Worm (Caenorhabditis elegans) whole organism, L1 larva: ENCODE data around the gene srlf-17.

ENCODE experiments used
- C16A3.4 ChIP-seq: fragments of 150-350 bp; optimal IDR thresholded peaks from 2 replicates; lab custom pipeline; 2014; ENCODE audit warnings: missing biosample characterization, missing genetic modification characterization
- C34B4.2 ChIP-seq: sonication (generic microtip); optimal IDR thresholded peaks from 2 replicates; lab custom pipeline; 2017; ENCODE audit warnings: mild to moderate bottlenecking, missing genetic modification characterization, missing compliant biosample characterization
- F16B12.6 ChIP-seq: fragments of 150-350 bp; optimal IDR thresholded peaks from 2 replicates; lab custom pipeline; 2014; ENCODE audit warnings: missing biosample characterization, missing genetic modification characterization
- alr-1 ChIP-seq: fragments of 200-800 bp; sonication (Bioruptor generic); optimal IDR thresholded peaks from 2 replicates; lab custom pipeline; 2018; ENCODE audit warnings: borderline replicate concordance, mild to moderate bottlenecking, missing genetic modification characterization, missing compliant biosample characterization
- blmp-1 ChIP-seq: fragments of 150-350 bp; optimal IDR thresholded peaks from 2 replicates; lab custom pipeline; 2014; ENCODE audit warnings: missing biosample characterization, missing genetic modification characterization
- ceh-63 ChIP-seq: fragments of 200-800 bp; sonication (Bioruptor generic); optimal IDR thresholded peaks from 2 replicates; lab custom pipeline; 2018; ENCODE audit warnings: mild to moderate bottlenecking, missing genetic modification characterization, missing compliant biosample characterization
- ceh-8 ChIP-seq: fragments of 200-800 bp; sonication (Bioruptor generic); optimal IDR thresholded peaks from 2 replicates; lab custom pipeline; 2018; ENCODE audit warnings: mild to moderate bottlenecking, missing genetic modification characterization, moderate library complexity, missing compliant biosample characterization
- ceh-82 ChIP-seq, 3 experiments: fragments of 150-350 bp in 1 of 3; sonication (generic microtip) in 2 of 3; optimal IDR thresholded peaks; 2 replicates each; lab custom pipeline; 2014 to 2017; ENCODE audit warnings: missing biosample characterization in 3 of 3, missing genetic modification characterization in 3 of 3
- ceh-88 ChIP-seq: fragments of 200-800 bp; sonication (Bioruptor generic); IDR thresholded peaks from 2 replicates; pipeline ENCODE4 v1.3.6; 2022; ENCODE audit warnings: missing genetic modification characterization, missing compliant biosample characterization
- ceh-90 ChIP-seq: sonication (generic microtip); optimal IDR thresholded peaks from 2 replicates; lab custom pipeline; 2016; ENCODE audit warnings: missing genetic modification characterization, missing compliant biosample characterization
- ces-1 ChIP-seq: fragments of 150-350 bp; optimal IDR thresholded peaks from 2 replicates; lab custom pipeline; 2014; ENCODE audit warnings: missing biosample characterization, missing genetic modification reagents, missing genetic modification characterization
- dpl-1 ChIP-seq, 3 experiments: fragments of 150-350 bp in 2 of 3; sonication (generic microtip) in 1 of 3; optimal IDR thresholded peaks; 2 replicates each; lab custom pipeline; 2014 to 2017; ENCODE audit warnings: missing biosample characterization in 3 of 3, missing genetic modification characterization in 3 of 3, missing genetic modification reagents in 3 of 3
- egl-27 ChIP-seq, 2 experiments: fragments of 150-350 bp in 1 of 2; sonication (generic microtip); optimal IDR thresholded peaks; 3 replicates each; lab custom pipeline; 2017 to 2018; ENCODE audit warnings: missing biosample characterization in 2 of 2, missing genetic modification characterization in 2 of 2, missing genetic modification reagents in 2 of 2
- elt-2 ChIP-seq: sonication (generic microtip); optimal IDR thresholded peaks from 2 replicates; lab custom pipeline; 2016; ENCODE audit warnings: missing genetic modification characterization, mild to moderate bottlenecking, inconsistent platforms, missing compliant biosample characterization, missing genetic modification reagents
- elt-3 ChIP-seq, 6 experiments: fragments of 150-350 bp in 1 of 6; sonication (generic microtip); optimal IDR thresholded peaks; 2 replicates each; lab custom pipeline; 2017 to 2018; ENCODE audit warnings: missing biosample characterization in 6 of 6, missing genetic modification characterization in 6 of 6, inconsistent platforms in 1 of 6
- ets-5 ChIP-seq: fragments of 200-800 bp; sonication (Bioruptor generic); IDR thresholded peaks from 2 replicates; pipeline ENCODE4 v1.3.6; 2022; ENCODE audit warnings: missing genetic modification characterization, missing compliant biosample characterization
- fkh-4 ChIP-seq: sonication (generic microtip); optimal IDR thresholded peaks from 2 replicates; lab custom pipeline; 2016; ENCODE audit warnings: missing compliant biosample characterization, missing genetic modification characterization, borderline replicate concordance
- hlh-17 ChIP-seq: fragments of 200-800 bp; sonication (Bioruptor generic); optimal IDR thresholded peaks from 2 replicates; lab custom pipeline; 2018; ENCODE audit warnings: missing genetic modification characterization, mild to moderate bottlenecking, missing compliant biosample characterization, moderate library complexity, borderline replicate concordance
- hlh-4 ChIP-seq: sonication (generic microtip); optimal IDR thresholded peaks from 2 replicates; lab custom pipeline; 2016; ENCODE audit warnings: mild to moderate bottlenecking, missing genetic modification characterization, missing compliant biosample characterization
- hpl-2 ChIP-seq: fragments of 150-350 bp; optimal IDR thresholded peaks from 2 replicates; lab custom pipeline; 2014; ENCODE audit warnings: missing biosample characterization, missing genetic modification reagents, missing genetic modification characterization
- isw-1 ChIP-seq: fragments of 200-800 bp; sonication (Bioruptor generic); IDR thresholded peaks from 2 replicates; pipeline ENCODE4 v1.3.6; 2022; ENCODE audit warnings: missing genetic modification characterization, missing compliant biosample characterization
- lin-13 ChIP-seq: fragments of 150-350 bp; optimal IDR thresholded peaks from 2 replicates; lab custom pipeline; 2014; ENCODE audit warnings: missing biosample characterization, missing genetic modification reagents, missing genetic modification characterization
- lin-14 ChIP-seq: fragments of 200-800 bp; sonication (Bioruptor generic); optimal IDR thresholded peaks from 2 replicates; lab custom pipeline; 2018; ENCODE audit warnings: mild to moderate bottlenecking, missing genetic modification characterization, moderate library complexity, missing compliant biosample characterization
- lsy-2 ChIP-seq, 2 experiments: fragments of 150-350 bp; optimal IDR thresholded peaks; 2 replicates each; lab custom pipeline; 2014; ENCODE audit warnings: missing biosample characterization in 2 of 2, missing genetic modification characterization in 2 of 2
- mdl-1 ChIP-seq, 2 experiments: fragments of 150-350 bp; optimal IDR thresholded peaks; 2 replicates each; lab custom pipeline; 2014 to 2017; ENCODE audit warnings: missing biosample characterization in 2 of 2, missing genetic modification characterization in 2 of 2, inconsistent platforms in 1 of 2
- mef-2 ChIP-seq: fragments of 150-350 bp; optimal IDR thresholded peaks from 2 replicates; lab custom pipeline; 2014; ENCODE audit warnings: missing biosample characterization, missing genetic modification characterization
- mep-1 ChIP-seq: fragments of 150-350 bp; optimal IDR thresholded peaks from 2 replicates; lab custom pipeline; 2014; ENCODE audit warnings: missing biosample characterization, missing genetic modification characterization
- nhr-12 ChIP-seq: sonication (generic microtip); optimal IDR thresholded peaks from 2 replicates; lab custom pipeline; 2017; ENCODE audit warnings: missing biosample characterization, missing genetic modification characterization
- nhr-237 ChIP-seq: fragments of 150-350 bp; optimal IDR thresholded peaks from 2 replicates; lab custom pipeline; 2014; ENCODE audit warnings: missing biosample characterization, missing genetic modification characterization
- nhr-28 ChIP-seq: fragments of 150-350 bp; optimal IDR thresholded peaks from 2 replicates; lab custom pipeline; 2014; ENCODE audit warnings: missing biosample characterization, missing genetic modification characterization
- nhr-47 ChIP-seq: sonication (generic microtip); optimal IDR thresholded peaks from 2 replicates; lab custom pipeline; 2016; ENCODE audit warnings: mild to moderate bottlenecking, missing genetic modification characterization, moderate library complexity, missing compliant biosample characterization
- nhr-71 ChIP-seq: sonication (generic microtip); optimal IDR thresholded peaks from 2 replicates; lab custom pipeline; 2016; ENCODE audit warnings: mild to moderate bottlenecking, missing genetic modification characterization, moderate library complexity, missing compliant biosample characterization
- nhr-76 ChIP-seq: sonication (generic microtip); optimal IDR thresholded peaks from 2 replicates; lab custom pipeline; 2017; ENCODE audit warnings: missing biosample characterization, missing genetic modification characterization
- nhr-85 ChIP-seq: sonication (generic microtip); peaks from one replicate; lab custom pipeline; 2016; ENCODE audit warnings: missing genetic modification characterization, inconsistent platforms, missing compliant biosample characterization
- nhr-90 ChIP-seq: sonication (generic microtip); optimal IDR thresholded peaks from 2 replicates; lab custom pipeline; 2016; ENCODE audit warnings: mild to moderate bottlenecking, missing genetic modification characterization, missing compliant biosample characterization; ENCODE audit not compliant: poor library complexity
- pag-3 ChIP-seq: sonication (generic microtip); optimal IDR thresholded peaks from 2 replicates; lab custom pipeline; 2017; ENCODE audit warnings: missing genetic modification characterization, mild to moderate bottlenecking, missing compliant biosample characterization, antibody characterized with exemption, borderline replicate concordance; ENCODE audit not compliant: insufficient read depth
- skn-1 ChIP-seq: fragments of 150-350 bp; optimal IDR thresholded peaks from 2 replicates; lab custom pipeline; 2014; ENCODE audit warnings: missing biosample characterization, missing genetic modification characterization
- snu-23 ChIP-seq: sonication (generic microtip); optimal IDR thresholded peaks from 2 replicates; lab custom pipeline; 2016; ENCODE audit warnings: missing genetic modification characterization, missing compliant biosample characterization
- sox-4 ChIP-seq: sonication (generic microtip); optimal IDR thresholded peaks from 2 replicates; lab custom pipeline; 2016; ENCODE audit warnings: missing genetic modification characterization, missing compliant biosample characterization
- sptf-1 ChIP-seq: fragments of 150-350 bp; optimal IDR thresholded peaks from 2 replicates; lab custom pipeline; 2014; ENCODE audit warnings: missing biosample characterization, missing genetic modification characterization
- tbx-2 ChIP-seq: sonication (generic microtip); optimal IDR thresholded peaks from 2 replicates; lab custom pipeline; 2016; ENCODE audit warnings: missing genetic modification characterization, missing compliant biosample characterization
- unc-98 ChIP-seq: fragments of 200-800 bp; sonication (Bioruptor generic); IDR thresholded peaks from 2 replicates; pipeline ENCODE4 v1.3.6; 2022; ENCODE audit warnings: missing genetic modification characterization, missing compliant biosample characterization
- zip-4 ChIP-seq: fragments of 200-800 bp; sonication (Bioruptor generic); optimal IDR thresholded peaks from 2 replicates; lab custom pipeline; 2018; ENCODE audit warnings: mild to moderate bottlenecking, missing genetic modification characterization, moderate library complexity, missing compliant biosample characterization
- ztf-4 ChIP-seq: fragments of 150-350 bp; optimal IDR thresholded peaks from 2 replicates; lab custom pipeline; 2014; ENCODE audit warnings: missing biosample characterization, missing genetic modification characterization

The srlf-17 gene

DNA sequence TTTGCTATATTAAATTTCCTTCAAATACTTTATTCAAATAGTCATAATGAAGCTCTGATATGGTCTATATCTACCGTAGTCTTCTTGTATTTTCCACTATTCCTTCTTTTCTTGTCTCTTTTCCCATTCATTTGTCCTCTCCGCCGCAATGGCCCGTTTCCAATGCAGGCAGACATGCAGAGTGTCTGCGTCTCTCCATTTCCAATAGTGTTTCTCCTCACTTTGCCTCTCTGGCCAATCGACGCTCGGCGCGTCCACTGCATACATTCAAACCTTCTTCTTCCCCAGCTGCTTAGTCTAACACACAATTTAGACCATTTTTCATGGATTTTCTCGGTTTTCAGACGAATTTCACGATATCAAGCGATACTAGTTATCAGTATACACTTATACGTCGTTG lies 22.7 kb upstream of the srlf-17 start (continued):
- TF ChIP-seq hlh-4 (tag; lab: Kevin White, UChicago) = no peak
- TF ChIP-seq zip-4 (GFP tag; lab: Kevin White, UChicago) = no peak
- TF ChIP-seq egl-27 (tag; optimal IDR thresholded peaks at IDR 0.05; lab: Kevin White, UChicago) = no peak
- TF ChIP-seq ets-5 (GFP tag; lab: Robert Waterston, UW) = no peak
- no peak for TF ChIP-seq sptf-1 (tag; lab: Kevin White, UChicago)
- TF ChIP-seq unc-98 = no peak
- no peak for TF ChIP-seq nhr-90 (tag; lab: Kevin White, UChicago)
- peak; percentile 62 for TF ChIP-seq snu-23 (GFP tag; lab: Kevin White, UChicago)
- TF ChIP-seq mdl-1 (tag; optimal IDR thresholded peaks at IDR 0.05; lab: Kevin White, UChicago) = peak in 1 of 2 experiments; percentile 5
- no peak for TF ChIP-seq alr-1 (tag; lab: Kevin White, UChicago)
- TF ChIP-seq hpl-2 (GFP tag; lab: Kevin White, UChicago) = no peak
- TF ChIP-seq nhr-237 (tag; lab: Kevin White, UChicago) = no peak
- TF ChIP-seq pag-3 (tag; lab: Kevin White, UChicago) = no peak
- TF ChIP-seq lin-14 (GFP tag; lab: Kevin White, UChicago) = peak; percentile 52
- no peak for TF ChIP-seq ceh-63 (GFP tag; lab: Kevin White, UChicago)
- TF ChIP-seq lin-13 (GFP tag; lab: Kevin White, UChicago) = no peak
- TF ChIP-seq nhr-12 (tag; lab: Kevin White, UChicago) = no peak
- no peak for TF ChIP-seq ceh-90 (tag; lab: Kevin White, UChicago)
- no peak for TF ChIP-seq nhr-28 (tag; lab: Kevin White, UChicago)
- no peak for TF ChIP-seq mef-2 (tag; lab: Kevin White, UChicago)
- TF ChIP-seq tbx-2 = peak; percentile 15
- TF ChIP-seq isw-1 = no peak
- peak; percentile 14 for TF ChIP-seq ceh-8 (GFP tag; lab: Kevin White, UChicago)
- TF ChIP-seq C16A3.4 (tag; lab: Kevin White, UChicago) = no peak
- no peak for TF ChIP-seq ceh-88
- no peak for TF ChIP-seq fkh-4 (tag; lab: Kevin White, UChicago)
- TF ChIP-seq elt-2 (tag; lab: Kevin White, UChicago) = peak; percentile 4
- TF ChIP-seq nhr-76 = no peak
- peak; percentile 65 to 76 for TF ChIP-seq lsy-2 (tag; optimal IDR thresholded peaks at IDR 0.05; lab: Kevin White, UChicago)
- TF ChIP-seq skn-1 (tag; lab: Kevin White, UChicago) = no peak

DNA sequence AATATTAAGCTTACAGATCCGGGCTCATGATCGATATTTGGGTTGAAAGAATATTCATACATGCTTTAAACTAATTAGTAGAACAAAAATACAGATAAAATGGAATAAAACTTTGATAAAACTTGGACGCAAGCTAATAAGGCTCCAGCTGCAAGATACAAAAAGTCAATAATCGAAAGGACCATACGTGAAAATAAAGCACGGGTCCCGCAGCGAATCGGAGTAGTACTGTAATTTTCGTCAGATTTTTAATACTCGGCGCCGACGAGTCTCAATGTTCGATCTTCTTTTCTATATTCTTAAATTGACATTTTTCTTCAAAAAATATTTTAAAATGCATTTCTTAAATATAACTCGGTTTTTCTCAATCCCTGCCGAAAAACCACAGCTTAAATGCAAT lies 22.2 kb upstream of the srlf-17 start, which contains the start of gene spo-11:
TSS of gene spo-11 (minus strand) at position 189 of the 400 bp plus-strand sequence.
- TF ChIP-seq F16B12.6 (tag; lab: Kevin White, UChicago) (no peak), hlh-17 (GFP tag; lab: Kevin White, UChicago) (no peak), nhr-47 (tag; lab: Kevin White, UChicago) (no peak), sox-4 (tag; lab: Kevin White, UChicago) (no peak), mef-2 (tag; lab: Kevin White, UChicago) (no peak), nhr-76 (no peak)

DNA sequence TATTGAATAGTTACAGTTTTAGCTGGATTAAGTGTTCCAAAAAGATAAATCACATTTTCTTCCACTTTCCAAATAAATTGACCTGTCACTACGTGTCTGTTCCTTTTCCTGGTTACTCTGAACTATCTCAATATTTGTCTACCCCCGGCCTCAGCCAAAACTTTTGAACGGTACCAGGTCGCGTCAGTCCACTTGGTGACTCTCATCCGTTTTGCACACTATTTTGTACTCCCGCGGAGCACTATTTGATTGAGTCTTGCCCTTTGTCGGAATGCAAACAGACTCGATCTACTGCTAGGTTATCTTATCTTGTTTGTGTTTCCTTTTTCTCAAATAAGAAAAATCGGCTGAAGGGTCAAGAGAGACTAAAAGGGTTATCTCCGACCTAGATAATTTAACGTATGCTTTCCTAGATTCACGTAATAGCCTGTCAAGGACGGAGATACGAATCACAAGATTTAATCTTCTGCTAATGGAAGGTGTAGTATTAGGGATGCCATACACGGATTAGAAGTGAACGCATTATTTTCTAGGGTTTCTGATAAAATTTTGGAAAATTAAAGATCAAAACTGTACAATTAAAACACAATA lies 17.6 kb upstream of the srlf-17 start:
- TF ChIP-seq C34B4.2 (tag; lab: Kevin White, UChicago) (no peak), nhr-85 (tag; lab: Kevin White, UChicago) (peak; percentile 84), nhr-71 (tag; lab: Kevin White, UChicago) (no peak), blmp-1 (tag; lab: Kevin White, UChicago) (peak; percentile 77), elt-3 (tag; optimal IDR thresholded peaks at IDR 0.05; lab: Kevin White, UChicago) (peak in 2 of 6 experiments; percentile 25 to 76), lin-14 (GFP tag; lab: Kevin White, UChicago) (peak; percentile 67), nhr-237 (tag; lab: Kevin White, UChicago) (no peak), dpl-1 (GFP tag; optimal IDR thresholded peaks at IDR 0.05; lab: Kevin White, UChicago) (no peak), mep-1 (tag; lab: Kevin White, UChicago) (peak; percentile 42), ces-1 (no peak), lin-13 (GFP tag; lab: Kevin White, UChicago) (no peak), ztf-4 (tag; lab: Kevin White, UChicago) (peak; percentile 11), ceh-82 (tag; optimal IDR thresholded peaks at IDR 0.05; lab: Kevin White, UChicago) (no peak)
